Fruit fly (Drosophila melanogaster) whole organism, adult: ENCODE data around the gene CG6294.

ENCODE experiments used
- CG11617 ChIP-seq: fragments of 200-800 bp; sonication (Bioruptor generic); optimal IDR thresholded peaks from 2 replicates; lab custom pipeline; 2017; ENCODE audit warnings: mild to moderate bottlenecking, missing biosample characterization, missing genetic modification reagents, missing genetic modification characterization
- CG12768 ChIP-seq: fragments of 200-800 bp; sonication (Bioruptor generic); optimal IDR thresholded peaks from 2 replicates; lab custom pipeline; 2017; ENCODE audit warnings: missing biosample characterization, missing genetic modification characterization, mild to moderate bottlenecking, moderate library complexity, missing genetic modification reagents
- CG14711 ChIP-seq: fragments of 200-800 bp; sonication (Bioruptor generic); optimal IDR thresholded peaks from 2 replicates; lab custom pipeline; 2018; ENCODE audit warnings: missing biosample characterization, mild to moderate bottlenecking, missing genetic modification characterization, moderate library complexity
- CG1620 ChIP-seq: fragments of 200-800 bp; sonication (Bioruptor generic); optimal IDR thresholded peaks from 2 replicates; lab custom pipeline; 2016; ENCODE audit warnings: missing biosample characterization, missing genetic modification characterization
- CG33017 ChIP-seq: fragments of 200-800 bp; sonication (Bioruptor generic); optimal IDR thresholded peaks from 2 replicates; lab custom pipeline; 2018; ENCODE audit warnings: missing biosample characterization, mild to moderate bottlenecking, missing genetic modification characterization, moderate library complexity
- CG5204 ChIP-seq: fragments of 200-800 bp; sonication (Bioruptor generic); optimal IDR thresholded peaks from 2 replicates; lab custom pipeline; 2016; ENCODE audit warnings: missing biosample characterization, missing genetic modification characterization
- CG7045 ChIP-seq: fragments of 200-800 bp; sonication (Bioruptor generic); optimal IDR thresholded peaks from 2 replicates; lab custom pipeline; 2017; ENCODE audit warnings: missing biosample characterization, mild to moderate bottlenecking, missing genetic modification characterization
- CG7101 ChIP-seq: fragments of 200-800 bp; sonication (Bioruptor generic); optimal IDR thresholded peaks from 2 replicates; lab custom pipeline; 2018; ENCODE audit warnings: missing biosample characterization, mild to moderate bottlenecking, missing genetic modification characterization, moderate library complexity
- Clk ChIP-seq: fragments of 200-800 bp; sonication (Bioruptor generic); optimal IDR thresholded peaks from 2 replicates; lab custom pipeline; 2017; ENCODE audit warnings: missing biosample characterization, missing genetic modification characterization
- Crg-1 ChIP-seq: fragments of 200-800 bp; sonication (Bioruptor generic); optimal IDR thresholded peaks from 2 replicates; lab custom pipeline; 2016; ENCODE audit warnings: missing biosample characterization, missing genetic modification characterization
- Hr96 ChIP-seq: fragments of 200-800 bp; sonication (Bioruptor generic); optimal IDR thresholded peaks from 2 replicates; lab custom pipeline; 2016; ENCODE audit warnings: missing biosample characterization, missing genetic modification characterization
- Mnt ChIP-seq: fragments of 200-800 bp; sonication (Bioruptor generic); optimal IDR thresholded peaks from 2 replicates; lab custom pipeline; 2016; ENCODE audit warnings: missing biosample characterization, mild to moderate bottlenecking, missing genetic modification characterization
- bab1 ChIP-seq: fragments of 200-800 bp; sonication (Bioruptor generic); optimal IDR thresholded peaks from 3 replicates; lab custom pipeline; 2019; ENCODE audit warnings: missing biosample characterization, mild to moderate bottlenecking, missing genetic modification characterization, moderate library complexity
- cic ChIP-seq: fragments of 200-800 bp; sonication (Bioruptor generic); optimal IDR thresholded peaks from 2 replicates; lab custom pipeline; 2017; ENCODE audit warnings: missing biosample characterization, mild to moderate bottlenecking, missing genetic modification characterization, moderate library complexity
- cnc ChIP-seq, 2 experiments: fragments of >200 bp; optimal IDR thresholded peaks; 2 replicates each; lab custom pipeline; 2017
- kay ChIP-seq: fragments of 200-800 bp; sonication (Bioruptor generic); peaks from one replicate; lab custom pipeline; 2016; ENCODE audit warnings: missing biosample characterization, missing genetic modification characterization, borderline replicate concordance
- ovo ChIP-seq: fragments of 200-800 bp; sonication (Bioruptor generic); optimal IDR thresholded peaks from 2 replicates; lab custom pipeline; 2016; ENCODE audit warnings: missing biosample characterization, missing genetic modification characterization
- pad ChIP-seq: fragments of 200-800 bp; sonication (Bioruptor generic); optimal IDR thresholded peaks from 3 replicates; lab custom pipeline; 2017; ENCODE audit warnings: missing biosample characterization, missing genetic modification characterization, mild to moderate bottlenecking, moderate library complexity, missing genetic modification reagents
- tj ChIP-seq: fragments of 200-800 bp; sonication (Bioruptor generic); optimal IDR thresholded peaks from 3 replicates; lab custom pipeline; 2017; ENCODE audit warnings: missing biosample characterization, mild to moderate bottlenecking, missing genetic modification characterization, moderate library complexity
- toe ChIP-seq: fragments of 200-800 bp; sonication (Bioruptor generic); optimal IDR thresholded peaks from 2 replicates; lab custom pipeline; 2016; ENCODE audit warnings: missing biosample characterization, missing genetic modification characterization

Gene CG6294

DNA sequence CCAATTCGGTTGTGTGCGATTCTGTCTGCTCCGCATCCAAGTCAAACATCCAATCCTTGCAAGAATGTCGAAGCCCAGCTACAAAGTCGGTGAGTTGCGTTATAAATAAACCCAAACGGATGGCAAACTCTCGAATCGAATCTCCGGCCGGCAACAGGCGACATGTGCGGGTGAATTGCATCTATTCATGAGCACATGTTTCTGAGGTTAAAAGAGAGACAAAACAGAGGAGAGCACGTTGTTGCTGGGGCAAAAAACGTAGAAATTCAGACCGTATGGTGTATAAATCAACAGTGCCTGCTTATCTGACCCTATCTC, 12.2 kb upstream of the CG6294 start:
- TF ChIP-seq Mnt = peak; percentile 96
- no peak for TF ChIP-seq bab1 (GFP tag; lab: Kevin White, UChicago)
- TF ChIP-seq cnc (optimal IDR thresholded peaks at IDR 0.05; lab: Kevin White, UChicago) = peak in 1 of 2 experiments; percentile 18

DNA sequence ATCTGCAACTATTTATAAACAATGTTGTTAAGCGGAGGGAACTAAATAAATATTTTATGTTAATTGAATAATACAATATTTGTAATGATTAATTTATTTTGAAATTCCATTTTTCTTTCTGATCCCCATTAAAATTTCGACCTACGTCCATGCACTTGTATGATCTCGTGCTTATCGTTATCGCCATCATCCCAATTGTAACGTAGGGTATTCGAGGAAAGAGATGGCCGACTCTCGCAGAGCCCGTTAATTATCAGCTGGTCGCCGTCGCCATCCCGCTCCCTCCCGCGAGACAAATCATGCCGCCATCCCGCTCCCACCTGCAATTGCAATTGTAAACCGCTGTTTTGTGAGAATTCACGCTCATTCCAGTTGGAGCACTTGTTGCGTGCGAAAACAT, 9.4 kb upstream of the CG6294 start, which contains the start of gene CG11655:
CG11655 (plus strand) TSS at position 351 of the 400 bp plus-strand sequence.
- TF ChIP-seq Clk (GFP tag; lab: Kevin White, UChicago) (no peak), toe (GFP tag; lab: Kevin White, UChicago) (peak; percentile 2), CG7045 (peak; percentile 15), cnc (optimal IDR thresholded peaks at IDR 0.05; lab: Kevin White, UChicago) (no peak), Mnt (peak; percentile 81), CG33017 (peak; percentile 2), Hr96 (peak; percentile 21), tj (GFP tag; lab: Kevin White, UChicago) (peak; percentile 59), CG7101 (peak; percentile 67), CG5204 (no peak), kay (GFP tag; lab: Kevin White, UChicago) (no peak), CG11617 (GFP tag; lab: Kevin White, UChicago) (peak; percentile 71), bab1 (GFP tag; lab: Kevin White, UChicago) (peak; percentile 67), CG14711 (tag; lab: Kevin White, UChicago) (peak; percentile 43), ovo (peak; percentile 95), cic (GFP tag; lab: Kevin White, UChicago) (peak; percentile 54), CG12768 (GFP tag; lab: Kevin White, UChicago) (no peak), Crg-1 (GFP tag; lab: Kevin White, UChicago) (no peak), CG1620 (GFP tag; lab: Kevin White, UChicago) (peak; percentile 1), pad (peak; percentile 61)

DNA sequence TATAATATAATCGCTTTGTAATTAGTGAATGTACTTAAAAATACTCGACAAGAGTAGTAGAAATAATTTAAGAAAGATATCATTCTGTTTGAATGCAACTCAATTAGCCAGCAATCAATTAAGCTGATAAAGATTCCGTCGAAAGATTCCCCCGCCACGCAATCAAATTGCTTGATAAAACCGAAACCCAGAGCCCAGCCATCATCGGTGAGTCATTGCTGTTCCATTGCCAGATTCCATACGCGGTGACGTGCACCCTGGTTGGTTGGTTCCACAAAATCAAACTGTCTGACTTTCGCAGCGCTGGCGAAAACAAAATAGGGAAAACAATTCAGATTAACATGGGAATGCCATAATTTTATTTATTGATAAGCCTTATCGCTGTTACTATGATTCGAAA, 2.0 kb downstream of the CG6294 start:
- TF ChIP-seq CG12768 (GFP tag; lab: Kevin White, UChicago) = no peak
- TF ChIP-seq cic (GFP tag; lab: Kevin White, UChicago) = peak; percentile 5

DNA sequence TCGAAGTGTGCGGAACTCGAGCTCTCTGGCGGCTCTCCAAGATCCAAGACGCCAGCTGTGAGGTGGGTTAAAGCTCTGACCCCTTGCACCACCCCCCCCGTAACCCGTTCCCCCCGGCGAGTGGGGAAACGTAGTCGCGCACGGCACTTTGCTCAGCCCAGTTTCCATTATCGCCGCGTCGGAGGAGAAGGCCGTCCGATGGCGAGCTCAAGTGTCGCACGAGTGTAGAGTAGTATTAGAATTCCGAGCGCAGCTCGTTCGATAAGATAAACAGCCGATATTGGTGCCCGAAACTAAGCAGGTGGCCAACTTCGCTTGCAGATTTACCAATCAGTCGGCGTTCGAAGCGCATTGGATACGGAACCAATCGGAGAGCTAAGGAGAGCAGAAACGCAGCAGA, 2.9 kb downstream of the CG6294 start:
- TF ChIP-seq tj (GFP tag; lab: Kevin White, UChicago) (no peak), cic (GFP tag; lab: Kevin White, UChicago) (peak; percentile 26), pad (peak; percentile 97), Mnt (peak; percentile 15)

DNA sequence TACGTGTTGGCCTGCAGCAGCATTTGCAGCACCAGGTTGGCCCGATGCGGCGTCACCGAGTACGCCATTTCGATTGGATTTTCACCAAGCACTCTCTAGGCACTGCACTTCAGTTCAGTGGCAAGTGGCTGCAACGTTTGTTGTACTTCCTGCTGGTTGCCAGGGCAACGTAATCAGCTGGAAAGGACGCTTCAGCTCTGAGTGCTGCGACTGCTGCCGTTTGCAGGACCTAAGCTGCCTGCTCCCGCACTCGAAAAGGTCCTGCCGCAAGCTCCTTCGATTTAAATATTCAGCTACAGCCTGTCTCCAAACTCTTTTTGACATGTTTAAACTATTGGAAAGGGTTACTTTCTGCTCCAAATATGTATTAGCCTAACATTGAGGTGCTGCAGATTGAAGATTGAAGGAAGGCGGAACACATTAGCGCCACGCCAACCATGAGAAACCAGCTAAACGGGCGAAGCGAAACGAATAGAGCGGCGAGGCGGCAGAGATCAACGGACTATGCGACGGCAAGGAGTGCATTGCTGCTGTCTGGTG, 5.0 kb downstream of the CG6294 start, which contains the start of the genes CG15642 and CG15641:
CG15642 (minus strand) TSS at position 356 of the 540 bp plus-strand sequence.
CG15641 (plus strand) TSS at position 490 of the 540 bp plus-strand sequence.
- TF ChIP-seq tj (GFP tag; lab: Kevin White, UChicago) = no peak
- TF ChIP-seq Mnt = no peak
- no peak for TF ChIP-seq Hr96
- no peak for TF ChIP-seq CG7045
- no peak for TF ChIP-seq ovo
- TF ChIP-seq kay (GFP tag; lab: Kevin White, UChicago) = no peak
- TF ChIP-seq Crg-1 (GFP tag; lab: Kevin White, UChicago) = no peak
- TF ChIP-seq CG7101 = no peak

DNA sequence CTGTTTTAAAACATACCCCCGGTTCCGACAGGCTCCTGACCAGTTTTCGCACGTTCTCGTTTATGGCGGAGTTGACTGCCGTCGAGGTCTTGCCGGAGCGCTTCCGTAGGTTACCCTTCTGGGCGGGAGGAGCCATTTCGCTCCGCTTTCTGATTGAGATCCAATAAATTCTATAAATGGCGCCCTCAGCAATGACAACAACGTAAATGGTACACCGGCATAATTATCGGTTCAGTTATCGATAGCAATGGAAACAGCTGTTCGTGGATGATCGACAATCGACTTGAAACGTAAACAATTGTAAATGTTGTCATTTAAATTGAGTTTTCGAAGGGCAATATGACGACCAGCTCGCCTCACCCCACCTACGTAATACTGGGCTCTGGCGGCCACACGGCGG, 9.4 kb downstream of the CG6294 start, which contains the start of the genes Grip128 and Alg14:
Grip128 (minus strand) TSS at position 216 of the 400 bp plus-strand sequence.
Alg14 (plus strand) TSS at position 261 of the 400 bp plus-strand sequence.
- TF ChIP-seq CG7045 = no peak
- no peak for TF ChIP-seq tj (GFP tag; lab: Kevin White, UChicago)
- TF ChIP-seq Crg-1 (GFP tag; lab: Kevin White, UChicago) = no peak
- no peak for TF ChIP-seq CG14711 (tag; lab: Kevin White, UChicago)
- TF ChIP-seq pad = no peak
- no peak for TF ChIP-seq CG33017
- no peak for TF ChIP-seq Clk (GFP tag; lab: Kevin White, UChicago)
- no peak for TF ChIP-seq CG11617 (GFP tag; lab: Kevin White, UChicago)
- no peak for TF ChIP-seq bab1 (GFP tag; lab: Kevin White, UChicago)
- no peak for TF ChIP-seq CG12768 (GFP tag; lab: Kevin White, UChicago)
- no peak for TF ChIP-seq CG7101
- TF ChIP-seq kay (GFP tag; lab: Kevin White, UChicago) = no peak

DNA sequence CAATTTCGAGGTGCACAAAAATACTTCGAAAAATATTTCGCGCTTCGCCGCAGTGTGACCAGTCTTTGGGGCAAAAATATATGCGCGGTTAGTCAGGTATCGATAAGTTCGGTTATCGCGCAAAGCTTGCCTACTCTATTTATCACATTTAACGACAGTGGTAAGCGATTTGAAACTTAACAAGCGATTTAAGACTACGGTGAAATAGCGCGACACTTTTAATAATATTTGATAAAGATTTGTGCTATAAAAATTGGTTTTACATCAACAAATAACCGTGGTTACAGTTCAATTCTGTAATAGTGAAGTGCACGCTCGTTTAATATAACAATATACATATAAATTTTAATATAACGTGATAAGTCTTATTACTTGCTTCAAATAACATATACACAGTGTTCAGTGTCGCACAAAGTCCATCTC, 12.9 kb downstream of the CG6294 start, which contains the start of gene mh:
mh (minus strand) TSS at position 34 of the 423 bp plus-strand sequence.
- TF ChIP-seq bab1 (GFP tag; lab: Kevin White, UChicago) = peak; percentile 8
- no peak for TF ChIP-seq CG5204
- no peak for TF ChIP-seq kay (GFP tag; lab: Kevin White, UChicago)
- no peak for TF ChIP-seq CG7045
- no peak for TF ChIP-seq cnc (optimal IDR thresholded peaks at IDR 0.05; lab: Kevin White, UChicago)

DNA sequence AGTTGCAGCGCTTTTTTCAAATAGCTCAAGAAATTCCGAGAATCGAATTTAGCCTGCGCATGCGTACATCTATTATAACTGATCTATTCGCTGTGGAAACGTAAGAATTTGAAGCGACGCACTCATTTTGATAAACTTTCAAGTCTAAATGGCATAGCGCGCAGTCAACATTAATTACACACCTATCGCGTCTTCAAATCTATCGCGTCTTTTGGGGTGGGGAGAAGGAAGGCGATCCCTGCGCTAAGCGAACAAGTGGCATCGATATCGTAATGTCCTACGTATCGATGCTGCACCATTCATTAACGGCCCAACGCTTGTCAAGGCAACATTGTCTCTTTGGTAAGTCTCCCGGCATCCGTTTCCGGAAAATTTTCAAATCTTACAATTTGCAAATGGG, 13.3 kb downstream of the CG6294 start, which contains the start of gene CG6324:
CG6324 (plus strand) TSS at position 301 of the 400 bp plus-strand sequence.
- no peak for TF ChIP-seq CG11617 (GFP tag; lab: Kevin White, UChicago)
- TF ChIP-seq CG33017 = no peak
- TF ChIP-seq CG5204 = no peak
- TF ChIP-seq Clk (GFP tag; lab: Kevin White, UChicago) = no peak
- no peak for TF ChIP-seq ovo
- no peak for TF ChIP-seq pad
- TF ChIP-seq Mnt = no peak
- TF ChIP-seq cic (GFP tag; lab: Kevin White, UChicago) = no peak
- no peak for TF ChIP-seq kay (GFP tag; lab: Kevin White, UChicago)
- no peak for TF ChIP-seq CG7045
- no peak for TF ChIP-seq bab1 (GFP tag; lab: Kevin White, UChicago)
- TF ChIP-seq CG7101 = no peak
- no peak for TF ChIP-seq CG1620 (GFP tag; lab: Kevin White, UChicago)
- TF ChIP-seq CG14711 (tag; lab: Kevin White, UChicago) = no peak
- TF ChIP-seq CG12768 (GFP tag; lab: Kevin White, UChicago) = no peak
- TF ChIP-seq Crg-1 (GFP tag; lab: Kevin White, UChicago) = no peak
- no peak for TF ChIP-seq cnc (optimal IDR thresholded peaks at IDR 0.05; lab: Kevin White, UChicago)
- no peak for TF ChIP-seq toe (GFP tag; lab: Kevin White, UChicago)
